Worm (Caenorhabditis elegans) whole organism, midembryonic: Measurements from ENCODE around the gene T08A11.1.

Source experiments
- T22C8.4 ChIP-seq: fragments of 200-800 bp; sonication (Bioruptor generic); IDR thresholded peaks from 2 replicates; pipeline ENCODE4 v1.3.6; 2022; ENCODE audit warnings: missing genetic modification characterization, missing compliant biosample characterization
- cog-1 ChIP-seq: sonication (generic microtip); optimal IDR thresholded peaks from 2 replicates; lab custom pipeline; 2016; ENCODE audit warnings: missing genetic modification characterization, missing compliant biosample characterization
- flt-1 ChIP-seq: fragments of 200-800 bp; sonication (Bioruptor generic); IDR thresholded peaks from 2 replicates; pipeline ENCODE4 v1.3.6; 2022; ENCODE audit warnings: missing genetic modification characterization, missing compliant biosample characterization
- klf-2 ChIP-seq: fragments of 200-800 bp; sonication (Bioruptor generic); conservative IDR thresholded peaks from 2 replicates; pipeline ENCODE4 v1.3.6; 2022; ENCODE audit warnings: missing genetic modification reagents, missing genetic modification characterization, missing compliant biosample characterization
- med-1 ChIP-seq: sonication (generic microtip); optimal IDR thresholded peaks from 2 replicates; lab custom pipeline; 2017; ENCODE audit warnings: missing genetic modification characterization, mild to moderate bottlenecking, missing compliant biosample characterization, antibody characterized with exemption, missing genetic modification reagents; ENCODE audit not compliant: insufficient read depth
- ref-1 ChIP-seq: fragments of 200-800 bp; sonication (Bioruptor generic); conservative IDR thresholded peaks from 2 replicates; pipeline ENCODE4 v1.3.6; 2022; ENCODE audit warnings: missing genetic modification reagents, missing genetic modification characterization, missing compliant biosample characterization
- tab-1 ChIP-seq: fragments of 200-800 bp; sonication (Bioruptor generic); IDR thresholded peaks from 2 replicates; pipeline ENCODE4 v1.3.6; 2022; ENCODE audit warnings: missing genetic modification characterization, missing compliant biosample characterization
- ztf-23 ChIP-seq: fragments of 200-800 bp; sonication (Bioruptor generic); IDR thresholded peaks from 2 replicates; pipeline ENCODE4 v1.3.6; 2022; ENCODE audit warnings: missing genetic modification reagents, missing genetic modification characterization, missing compliant biosample characterization
- ztf-29 ChIP-seq: fragments of 200-800 bp; sonication (Bioruptor generic); IDR thresholded peaks from 2 replicates; pipeline ENCODE4 v1.3.6; 2022; ENCODE audit warnings: missing genetic modification reagents, missing genetic modification characterization, missing compliant biosample characterization

T08A11.1 gene

DNA sequence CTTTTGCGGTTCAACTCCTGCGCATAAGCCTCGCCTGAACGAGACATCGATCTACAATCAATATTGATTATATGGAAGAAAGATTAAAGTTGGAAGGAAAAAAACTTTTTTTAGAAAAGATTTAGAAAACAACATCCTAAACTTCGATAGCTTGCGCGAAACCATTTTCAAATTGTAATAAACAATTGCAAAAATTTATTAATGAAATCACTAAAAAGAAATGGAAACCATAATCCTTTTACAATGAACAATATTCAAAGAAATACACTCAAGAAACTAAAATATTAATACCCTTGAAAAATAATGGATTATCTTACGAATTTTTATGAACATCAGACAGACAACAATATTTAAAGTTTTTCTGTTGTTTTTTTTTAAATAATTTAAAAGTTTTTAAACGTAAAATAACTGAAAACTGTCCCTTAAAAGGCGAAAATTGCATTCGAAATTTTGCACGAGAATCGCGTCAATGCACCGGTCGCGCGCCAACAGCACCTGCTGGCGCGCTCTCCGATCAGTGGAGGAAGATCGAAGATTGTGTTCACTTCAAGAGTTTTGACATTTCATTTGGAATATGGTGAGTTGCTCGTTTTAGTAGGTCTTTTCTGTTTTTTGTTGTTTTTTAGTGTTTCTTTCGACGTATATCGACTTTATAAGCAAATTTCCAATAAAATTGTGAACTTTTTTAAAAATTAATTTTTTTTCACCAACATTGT, 6.4 kb upstream of the T08A11.1 start, which contains the start of the genes sftb-1 and R10E4.1:
TSS of gene sftb-1 (minus strand) at position 51 of the 716 bp plus-strand sequence.
TSS of gene R10E4.1 (plus strand) at position 524 of the 716 bp plus-strand sequence.
- peak; percentile 17; the same call in 1 of the 2 replicates for TF ChIP-seq ztf-23
- TF ChIP-seq ztf-29 (GFP tag; lab: Robert Waterston, UW): no peak

DNA sequence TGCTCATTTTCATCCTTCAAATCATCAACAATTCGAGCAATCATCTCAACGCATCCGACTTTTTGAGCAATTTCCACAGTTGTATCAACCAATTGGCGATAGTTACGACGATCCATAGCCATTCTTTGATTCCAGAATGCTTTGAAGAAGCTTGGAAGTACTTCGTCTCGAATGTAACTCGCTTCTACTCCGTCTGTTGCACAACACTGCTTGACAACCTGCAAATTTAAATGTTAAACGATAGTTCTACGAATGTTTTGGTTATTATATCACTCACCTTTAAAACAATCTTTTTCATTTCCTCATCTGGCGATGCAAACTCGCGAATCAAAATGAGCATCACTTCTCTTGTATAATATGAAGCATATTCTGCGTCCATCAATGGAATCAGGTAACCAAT, 2.9 kb upstream of the T08A11.1 start:
- no peak for TF ChIP-seq flt-1 (GFP tag; lab: Robert Waterston, UW)
- no peak for TF ChIP-seq med-1
- no peak for TF ChIP-seq cog-1 (tag; lab: Kevin White, UChicago)
- no peak for TF ChIP-seq ztf-29 (GFP tag; lab: Robert Waterston, UW)
- no peak for TF ChIP-seq ref-1
- TF ChIP-seq tab-1 (GFP tag; lab: Robert Waterston, UW): no peak
- no peak for TF ChIP-seq klf-2 (GFP tag; lab: Robert Waterston, UW)
- no peak for TF ChIP-seq T22C8.4 (GFP tag; lab: Robert Waterston, UW)
- no peak for TF ChIP-seq ztf-23

DNA sequence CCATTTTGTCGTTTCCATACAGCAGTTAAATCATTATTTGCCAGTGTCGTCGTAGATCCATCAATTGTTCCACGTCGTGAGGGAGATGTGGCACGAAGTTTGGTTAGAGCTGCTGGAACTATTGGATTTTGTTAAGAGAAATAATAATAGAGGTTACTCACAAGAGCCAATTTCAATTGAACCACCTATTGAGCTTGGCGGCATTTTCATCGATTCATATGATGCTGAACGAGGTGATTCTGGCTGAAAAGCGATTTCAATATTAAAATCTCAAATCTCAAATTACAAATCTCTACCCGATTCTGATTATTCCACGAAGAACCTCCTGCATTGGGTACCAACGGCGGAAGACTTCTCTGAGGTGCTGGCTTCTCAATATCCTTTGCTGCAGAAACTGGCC, 5.1 kb downstream of the T08A11.1 start:
- TF ChIP-seq klf-2 (GFP tag; lab: Robert Waterston, UW) (no peak), med-1 (no peak), tab-1 (GFP tag; lab: Robert Waterston, UW) (no peak), T22C8.4 (GFP tag; lab: Robert Waterston, UW) (no peak), cog-1 (tag; lab: Kevin White, UChicago) (no peak), ztf-29 (GFP tag; lab: Robert Waterston, UW) (no peak), flt-1 (GFP tag; lab: Robert Waterston, UW) (no peak), ref-1 (no peak), ztf-23 (no peak)

DNA sequence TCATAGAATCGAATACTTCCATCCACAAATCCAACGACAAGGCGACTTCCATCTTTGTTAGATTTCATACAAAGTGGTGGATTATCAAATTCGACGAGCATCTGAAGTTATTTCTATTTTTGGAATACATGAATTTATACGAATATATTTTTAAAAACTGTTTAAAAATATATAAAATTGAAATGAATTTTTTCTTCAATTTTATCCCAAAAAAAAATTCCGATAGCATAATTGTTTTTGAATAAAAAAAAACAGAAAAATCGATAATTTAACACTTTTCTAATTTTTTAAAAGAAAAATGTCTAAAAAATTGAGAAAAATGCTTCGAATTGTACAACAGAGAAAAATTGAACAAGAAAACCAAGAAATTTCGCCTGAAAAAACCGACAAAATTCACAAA, 15.4 kb downstream of the T08A11.1 start, which contains the start of gene Y44F5A.1:
TSS of gene Y44F5A.1 (minus strand) at position 101 of the 400 bp plus-strand sequence.
- TF ChIP-seq ztf-23 (no peak), tab-1 (GFP tag; lab: Robert Waterston, UW) (no peak), med-1 (no peak), cog-1 (tag; lab: Kevin White, UChicago) (no peak), ref-1 (no peak), ztf-29 (GFP tag; lab: Robert Waterston, UW) (no peak), klf-2 (GFP tag; lab: Robert Waterston, UW) (no peak), T22C8.4 (GFP tag; lab: Robert Waterston, UW) (no peak), flt-1 (GFP tag; lab: Robert Waterston, UW) (no peak)

DNA sequence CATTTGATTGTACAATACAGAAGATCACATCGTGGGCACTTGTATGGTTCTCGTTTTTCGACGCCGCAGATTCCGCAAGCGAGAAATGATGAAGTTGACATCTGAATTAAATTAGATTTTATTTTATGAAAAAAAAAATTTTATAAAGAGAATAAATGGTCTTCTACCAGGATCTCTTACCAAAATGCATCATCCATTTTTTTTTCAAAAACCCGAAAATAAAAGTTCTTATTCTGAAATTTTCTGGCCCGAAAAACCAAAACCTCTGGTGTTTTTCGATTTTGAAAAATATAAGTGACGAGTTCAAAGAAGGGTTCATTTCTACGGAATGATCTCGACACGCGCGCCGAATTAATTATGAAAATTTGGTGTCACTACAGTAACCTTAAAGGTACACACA, 18.7 kb downstream of the T08A11.1 start, which contains the start of gene zhit-2:
TSS of gene zhit-2 (minus strand) at position 101 of the 400 bp plus-strand sequence.
- TF ChIP-seq klf-2 (GFP tag; lab: Robert Waterston, UW): no peak
- no peak for TF ChIP-seq ztf-29 (GFP tag; lab: Robert Waterston, UW)
- TF ChIP-seq flt-1 (GFP tag; lab: Robert Waterston, UW): no peak
- no peak for TF ChIP-seq ztf-23
- TF ChIP-seq med-1: no peak
- TF ChIP-seq T22C8.4 (GFP tag; lab: Robert Waterston, UW): no peak
- TF ChIP-seq cog-1 (tag; lab: Kevin White, UChicago): no peak
- TF ChIP-seq tab-1 (GFP tag; lab: Robert Waterston, UW): no peak
- TF ChIP-seq ref-1: no peak

DNA sequence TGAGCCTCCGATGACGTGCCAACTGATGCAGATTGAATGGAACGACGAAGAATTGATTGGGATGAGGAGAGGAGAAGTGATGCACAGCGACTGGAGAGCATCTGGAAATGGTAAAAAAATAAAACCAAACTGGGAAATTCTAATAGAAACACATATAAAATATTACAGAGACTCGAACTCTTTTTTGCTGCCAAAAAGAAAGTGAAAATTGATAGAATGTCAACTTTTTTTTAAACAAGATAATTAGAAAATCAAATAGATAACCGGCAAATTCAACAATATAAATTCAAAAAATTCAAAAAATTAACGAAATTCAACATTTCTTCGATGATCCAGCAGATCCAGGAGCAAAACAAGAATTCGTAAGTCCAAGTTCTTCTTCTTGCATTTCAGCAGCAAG, 19.5 kb downstream of the T08A11.1 start, which contains the start of gene mrpl-21:
TSS of gene mrpl-21 (minus strand) at position 101 of the 400 bp plus-strand sequence.
- no peak for TF ChIP-seq med-1
- no peak for TF ChIP-seq T22C8.4 (GFP tag; lab: Robert Waterston, UW)
- no peak for TF ChIP-seq flt-1 (GFP tag; lab: Robert Waterston, UW)
- no peak for TF ChIP-seq tab-1 (GFP tag; lab: Robert Waterston, UW)
- TF ChIP-seq ztf-29 (GFP tag; lab: Robert Waterston, UW): no peak
- TF ChIP-seq ztf-23: no peak
- TF ChIP-seq klf-2 (GFP tag; lab: Robert Waterston, UW): no peak
- TF ChIP-seq ref-1: no peak
- TF ChIP-seq cog-1 (tag; lab: Kevin White, UChicago): no peak

DNA sequence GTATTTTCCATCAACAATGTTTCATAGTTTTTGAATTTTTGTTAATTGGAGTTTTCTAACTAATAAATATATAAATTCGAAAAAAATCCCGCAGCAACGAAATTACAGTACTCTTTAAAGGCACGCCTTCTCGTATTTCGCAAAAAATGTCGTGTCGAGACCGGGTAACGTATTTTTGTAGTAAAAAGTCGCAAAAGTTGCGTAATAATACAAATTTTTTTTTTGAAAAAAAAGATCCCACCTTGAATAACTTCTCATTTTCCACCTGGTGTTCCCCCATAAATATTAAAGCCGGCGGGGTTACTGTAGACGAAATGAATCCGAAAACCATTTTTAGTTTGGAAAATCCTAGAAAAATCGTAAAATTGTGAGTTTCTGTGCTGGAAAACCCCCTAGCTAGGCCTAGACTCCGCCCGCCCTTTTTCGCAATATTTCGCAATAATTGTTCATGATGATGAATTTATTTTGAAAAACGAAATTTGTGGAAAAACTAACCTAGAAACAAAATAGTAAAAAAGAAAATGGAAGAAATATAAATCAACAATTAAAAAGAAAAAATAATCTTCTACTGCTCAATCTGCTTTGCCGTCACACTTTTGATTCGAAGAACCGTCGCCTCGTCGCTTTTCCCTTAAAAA, 20.6 kb downstream of the T08A11.1 start, which contains the start of gene F43C1.7:
TSS of gene F43C1.7 (minus strand) at position 351 of the 638 bp plus-strand sequence.
- no peak for TF ChIP-seq med-1
- no peak for TF ChIP-seq tab-1 (GFP tag; lab: Robert Waterston, UW)
- TF ChIP-seq ztf-23: no peak
- no peak for TF ChIP-seq klf-2 (GFP tag; lab: Robert Waterston, UW)
- TF ChIP-seq T22C8.4 (GFP tag; lab: Robert Waterston, UW): no peak
- no peak for TF ChIP-seq ref-1
- TF ChIP-seq cog-1 (tag; lab: Kevin White, UChicago): no peak
- no peak for TF ChIP-seq ztf-29 (GFP tag; lab: Robert Waterston, UW)
- TF ChIP-seq flt-1 (GFP tag; lab: Robert Waterston, UW): no peak

DNA sequence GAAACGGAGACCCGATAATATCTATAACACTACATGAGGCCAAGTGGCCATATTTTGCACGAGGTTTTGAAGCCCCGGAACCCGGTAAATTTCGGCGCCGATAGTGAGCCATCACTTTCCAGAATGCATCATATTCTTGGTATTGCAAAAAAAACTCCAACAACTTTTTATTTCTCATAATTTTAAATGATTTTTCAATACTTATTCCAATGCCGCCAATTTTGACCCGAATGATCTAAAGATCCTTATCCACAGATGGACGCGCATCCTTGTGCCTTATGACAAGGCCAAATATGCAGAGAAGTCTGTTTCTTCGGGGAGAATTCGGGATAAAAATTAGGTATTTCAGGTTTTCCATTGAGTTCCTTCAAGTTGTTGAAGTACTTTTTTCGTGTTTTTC, 21.8 kb downstream of the T08A11.1 start:
- TF ChIP-seq ztf-29 (GFP tag; lab: Robert Waterston, UW) (no peak), ref-1 (no peak), tab-1 (GFP tag; lab: Robert Waterston, UW) (no peak), med-1 (no peak), flt-1 (GFP tag; lab: Robert Waterston, UW) (no peak), klf-2 (GFP tag; lab: Robert Waterston, UW) (no peak), ztf-23 (no peak), cog-1 (tag; lab: Kevin White, UChicago) (no peak), T22C8.4 (GFP tag; lab: Robert Waterston, UW) (no peak)

DNA sequence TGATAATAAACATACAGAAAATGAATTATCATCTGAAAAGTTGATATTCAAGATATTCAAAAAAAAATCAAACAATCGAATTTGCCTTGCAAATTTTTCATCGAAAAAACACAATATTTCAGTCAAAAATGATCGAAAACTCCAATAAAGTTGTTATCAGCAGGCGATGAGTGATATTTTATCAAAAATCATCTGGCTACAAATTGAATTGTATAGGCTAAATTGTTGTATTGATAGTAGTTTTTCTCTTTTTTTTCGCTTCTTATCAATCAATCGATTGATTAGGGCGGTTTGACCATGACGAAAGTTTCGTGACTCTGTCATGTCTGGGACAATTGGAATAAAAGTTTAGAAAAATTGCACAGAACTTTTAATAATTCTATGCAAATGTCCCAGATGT, 22.8 kb downstream of the T08A11.1 start:
- TF ChIP-seq tab-1 (GFP tag; lab: Robert Waterston, UW): no peak
- no peak for TF ChIP-seq med-1
- no peak for TF ChIP-seq ztf-29 (GFP tag; lab: Robert Waterston, UW)
